Worm (Caenorhabditis elegans) whole organism, L4 larva: ENCODE results near the gene ttr-47.

Experiments
- D1046.2 ChIP-seq: fragments of 200-800 bp; sonication (Bioruptor generic); IDR thresholded peaks from 2 replicates; pipeline ENCODE4 v1.3.6; 2022; ENCODE audit warnings: missing genetic modification characterization, missing compliant biosample characterization
- F10B5.3 ChIP-seq: sonication (generic microtip); optimal IDR thresholded peaks from 2 replicates; lab custom pipeline; 2016; ENCODE audit warnings: mild to moderate bottlenecking, missing genetic modification characterization, missing compliant biosample characterization
- F49E8.2 ChIP-seq: sonication (generic microtip); optimal IDR thresholded peaks from 2 replicates; lab custom pipeline; 2016; ENCODE audit warnings: missing compliant biosample characterization, mild to moderate bottlenecking, missing genetic modification characterization, borderline replicate concordance
- R02D3.7 ChIP-seq: fragments of 150-350 bp; sonication (generic microtip); optimal IDR thresholded peaks from 3 replicates; lab custom pipeline; 2014; ENCODE audit warnings: missing biosample characterization, missing genetic modification characterization
- Y48G9A.11 ChIP-seq: fragments of 200-800 bp; sonication (Bioruptor generic); IDR thresholded peaks from 2 replicates; pipeline ENCODE4 v1.3.6; 2022; ENCODE audit warnings: missing genetic modification reagents, missing genetic modification characterization, missing compliant biosample characterization
- ZK337.2 ChIP-seq: fragments of 200-800 bp; sonication (Bioruptor generic); IDR thresholded peaks from 2 replicates; pipeline ENCODE4 v1.3.6; 2022; ENCODE audit warnings: missing genetic modification reagents, missing genetic modification characterization, missing compliant biosample characterization
- aha-1 ChIP-seq: fragments of 150-350 bp; peaks from one replicate; lab custom pipeline; 2014; ENCODE audit warnings: missing biosample characterization, missing genetic modification characterization
- aly-2 ChIP-seq: sonication (generic microtip); optimal IDR thresholded peaks from 2 replicates; lab custom pipeline; 2018; ENCODE audit warnings: missing biosample characterization, missing genetic modification characterization
- ama-1 ChIP-seq: fragments of 150-350 bp; optimal IDR thresholded peaks from 2 replicates; lab custom pipeline; 2014; ENCODE audit warnings: inconsistent platforms, mixed read lengths
- attf-4 ChIP-seq: sonication (generic microtip); optimal IDR thresholded peaks from 3 replicates; lab custom pipeline; 2017; ENCODE audit warnings: missing biosample characterization, missing genetic modification characterization
- ceh-20 ChIP-seq: fragments of 200-800 bp; sonication (Bioruptor generic); IDR thresholded peaks from 2 replicates; pipeline ENCODE4 v1.3.6; 2022; ENCODE audit warnings: missing genetic modification reagents, missing genetic modification characterization, missing compliant biosample characterization
- ceh-32 ChIP-seq: sonication (generic microtip); optimal IDR thresholded peaks from 2 replicates; lab custom pipeline; 2016; ENCODE audit warnings: mild to moderate bottlenecking, missing genetic modification characterization, missing compliant biosample characterization; ENCODE audit not compliant: poor library complexity
- daf-12 ChIP-seq: fragments of 150-350 bp; optimal IDR thresholded peaks from 2 replicates; lab custom pipeline; 2014; ENCODE audit warnings: missing biosample characterization, missing genetic modification reagents, missing genetic modification characterization
- daf-16 ChIP-seq, 3 experiments: sonication (generic microtip); optimal IDR thresholded peaks; 2 replicates each; lab custom pipeline; 2016 to 2017; ENCODE audit warnings: missing genetic modification characterization in 3 of 3, missing genetic modification reagents in 3 of 3, mild to moderate bottlenecking in 2 of 3, missing compliant biosample characterization in 2 of 3, missing biosample characterization in 1 of 3, moderate library complexity in 1 of 3
- dmd-6 ChIP-seq: fragments of 200-800 bp; sonication (Bioruptor generic); IDR thresholded peaks from 2 replicates; pipeline ENCODE4 v1.3.6; 2022; ENCODE audit warnings: missing genetic modification reagents, missing genetic modification characterization, missing compliant biosample characterization
- duxl-1 ChIP-seq: sonication (generic microtip); optimal IDR thresholded peaks from 2 replicates; lab custom pipeline; 2016; ENCODE audit warnings: mild to moderate bottlenecking, missing genetic modification characterization, moderate library complexity, missing compliant biosample characterization; ENCODE audit not compliant: poor library complexity
- dve-1 ChIP-seq: sonication (generic microtip); optimal IDR thresholded peaks from 2 replicates; lab custom pipeline; 2017; ENCODE audit warnings: antibody characterized with exemption, mild to moderate bottlenecking, missing genetic modification characterization, missing compliant biosample characterization; ENCODE audit not compliant: insufficient read depth
- egl-27 ChIP-seq: sonication (generic microtip); optimal IDR thresholded peaks from 3 replicates; lab custom pipeline; 2017; ENCODE audit warnings: missing biosample characterization, missing genetic modification reagents, missing genetic modification characterization
- fkh-10 ChIP-seq: fragments of 150-350 bp; optimal IDR thresholded peaks from 2 replicates; lab custom pipeline; 2014; ENCODE audit warnings: missing biosample characterization, missing genetic modification reagents, missing genetic modification characterization
- hlh-30 ChIP-seq: sonication (generic microtip); optimal IDR thresholded peaks from 2 replicates; lab custom pipeline; 2017; ENCODE audit warnings: antibody characterized with exemption, mild to moderate bottlenecking, missing genetic modification characterization, missing compliant biosample characterization; ENCODE audit not compliant: insufficient read depth
- jun-1 ChIP-seq: fragments of 150-350 bp; optimal IDR thresholded peaks from 2 replicates; lab custom pipeline; 2014; ENCODE audit warnings: missing biosample characterization, missing genetic modification reagents, missing genetic modification characterization
- lin-39 ChIP-seq: fragments of 150-350 bp; optimal IDR thresholded peaks from 2 replicates; lab custom pipeline; 2014; ENCODE audit warnings: missing biosample characterization, missing genetic modification reagents, missing genetic modification characterization
- mes-2 ChIP-seq: sonication (generic microtip); optimal IDR thresholded peaks from 2 replicates; lab custom pipeline; 2016; ENCODE audit warnings: missing genotype, mild to moderate bottlenecking, missing genetic modification characterization, missing compliant biosample characterization; ENCODE audit not compliant: poor library complexity, severe bottlenecking
- mxl-3 ChIP-seq: fragments of 200-800 bp; sonication (Bioruptor generic); optimal IDR thresholded peaks from 2 replicates; lab custom pipeline; 2018; ENCODE audit warnings: mild to moderate bottlenecking, missing genetic modification characterization, missing compliant biosample characterization
- nhr-28 ChIP-seq: fragments of 150-350 bp; optimal IDR thresholded peaks from 2 replicates; lab custom pipeline; 2014; ENCODE audit warnings: missing biosample characterization, missing genetic modification characterization
- nhr-41 ChIP-seq: fragments of 200-800 bp; sonication (Bioruptor generic); IDR thresholded peaks from 2 replicates; pipeline ENCODE4 v1.3.6; 2022; ENCODE audit warnings: missing genetic modification reagents, missing genetic modification characterization, missing compliant biosample characterization
- nhr-48 ChIP-seq: sonication (generic microtip); optimal IDR thresholded peaks from 2 replicates; lab custom pipeline; 2016; ENCODE audit warnings: mild to moderate bottlenecking, missing genetic modification characterization, missing compliant biosample characterization
- pha-4 ChIP-seq, 2 experiments: fragments of 150-350 bp in 1 of 2; fragments of 200-800 bp in 1 of 2; sonication (Bioruptor generic) in 1 of 2; IDR thresholded peaks in 1 of 2; optimal IDR thresholded peaks in 1 of 2; 2 replicates each; pipeline versions ENCODE4 v1.3.6 to Lab custom; 2014 to 2022; ENCODE audit warnings: missing genetic modification characterization in 2 of 2, missing genetic modification reagents in 2 of 2, missing biosample characterization in 1 of 2, missing compliant biosample characterization in 1 of 2
- set-16 ChIP-seq: fragments of 200-800 bp; sonication (Bioruptor generic); IDR thresholded peaks from 2 replicates; pipeline ENCODE4 v1.3.6; 2022; ENCODE audit warnings: missing genetic modification reagents, missing genetic modification characterization, missing compliant biosample characterization
- snpc-1.2 ChIP-seq: fragments of 200-800 bp; sonication (Bioruptor generic); IDR thresholded peaks from 2 replicates; pipeline ENCODE4 v1.3.6; 2022; ENCODE audit warnings: missing genetic modification reagents, missing genetic modification characterization, missing compliant biosample characterization
- spr-1 ChIP-seq: sonication (generic microtip); optimal IDR thresholded peaks from 2 replicates; lab custom pipeline; 2016; ENCODE audit warnings: mild to moderate bottlenecking, missing genetic modification characterization, missing compliant biosample characterization
- unc-130 ChIP-seq: sonication (generic microtip); optimal IDR thresholded peaks from 2 replicates; lab custom pipeline; 2016; ENCODE audit warnings: missing genetic modification reagents, missing genetic modification characterization, missing compliant biosample characterization
- zip-2 ChIP-seq: fragments of 150-350 bp; optimal IDR thresholded peaks from 2 replicates; lab custom pipeline; 2014; ENCODE audit warnings: missing biosample characterization, missing genetic modification characterization
- ztf-11 ChIP-seq: fragments of 150-350 bp; optimal IDR thresholded peaks from 2 replicates; lab custom pipeline; 2014; ENCODE audit warnings: missing biosample characterization, missing genetic modification characterization
- ztf-7 ChIP-seq: fragments of 150-350 bp; optimal IDR thresholded peaks from 2 replicates; lab custom pipeline; 2014; ENCODE audit warnings: missing biosample characterization, missing genetic modification characterization

ttr-47 gene

DNA sequence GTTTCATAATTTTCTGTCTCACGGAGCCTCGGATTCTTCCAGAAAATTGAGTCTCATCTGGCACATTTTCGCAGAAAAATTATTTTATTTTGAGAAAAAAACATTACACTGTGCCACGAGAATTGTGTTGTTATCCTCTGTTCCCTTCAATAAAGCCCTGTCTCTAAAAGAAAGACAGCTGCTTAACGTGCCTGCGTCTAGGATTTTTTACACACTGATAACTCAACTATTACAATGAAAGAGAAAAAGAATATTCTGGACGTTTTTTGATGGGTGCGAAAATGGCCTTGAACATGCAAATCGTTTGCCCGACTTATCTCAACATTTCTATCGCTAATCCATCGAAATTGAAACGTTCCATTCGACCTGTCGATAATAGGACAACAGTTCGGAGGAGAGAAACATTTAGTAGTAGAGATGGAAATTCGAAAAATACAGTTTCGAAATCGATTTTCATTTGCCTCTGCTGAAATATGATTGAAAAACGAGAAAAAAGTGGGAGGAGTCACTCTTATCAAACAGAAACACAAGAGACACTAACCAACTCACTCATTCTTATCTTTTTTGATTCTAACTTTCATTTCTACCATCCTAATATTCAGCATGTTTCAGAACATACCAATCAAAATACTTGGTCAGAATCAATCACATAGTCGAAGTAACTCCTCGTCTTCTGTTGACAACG is 14.0 kb downstream of the ttr-47 start (continued):
- TF ChIP-seq unc-130 (GFP tag; lab: Kevin White, UChicago) (no peak), nhr-48 (tag; lab: Kevin White, UChicago) (no peak), attf-4 (tag; lab: Kevin White, UChicago) (no peak), jun-1 (tag; lab: Kevin White, UChicago) (no peak), dmd-6 (GFP tag; lab: Robert Waterston, UW) (peak; percentile 8; the same call in 1 of the 2 replicates), ama-1 (lab: Kevin White, UChicago) (peak; percentile 8), F10B5.3 (tag; lab: Kevin White, UChicago) (no peak), egl-27 (tag; lab: Kevin White, UChicago) (no peak), ztf-7 (tag; lab: Kevin White, UChicago) (no peak), dve-1 (tag; lab: Kevin White, UChicago) (peak; percentile 26), mes-2 (tag; lab: Kevin White, UChicago) (no peak), nhr-41 (GFP tag; lab: Robert Waterston, UW) (no peak), hlh-30 (tag; lab: Kevin White, UChicago) (peak; percentile 22), ceh-20 (GFP tag; lab: Robert Waterston, UW) (no peak), set-16 (GFP tag; lab: Robert Waterston, UW) (no peak), nhr-28 (tag; lab: Kevin White, UChicago) (peak; percentile 10), mxl-3 (GFP tag; lab: Kevin White, UChicago) (peak; percentile 23), spr-1 (tag; lab: Kevin White, UChicago) (no peak), fkh-10 (GFP tag; lab: Kevin White, UChicago) (no peak), aly-2 (tag; lab: Kevin White, UChicago) (no peak), Y48G9A.11 (GFP tag; lab: Robert Waterston, UW) (0 out of 2 replicates have a peak, but pooled peaks have one; percentile 34), zip-2 (tag; lab: Kevin White, UChicago) (no peak), ceh-32 (tag; lab: Kevin White, UChicago) (no peak), daf-12 (no peak), ztf-11 (no peak), D1046.2 (GFP tag; lab: Robert Waterston, UW) (no peak), duxl-1 (no peak), lin-39 (tag; lab: Kevin White, UChicago) (no peak), daf-16 (GFP tag; optimal IDR thresholded peaks at IDR 0.05; lab: Kevin White, UChicago) (peak in 1 of 2 experiments; percentile 83), daf-16 (tag; optimal IDR thresholded peaks at IDR 0.05; lab: Kevin White, UChicago) (peak; percentile 24), R02D3.7 (no peak), ZK337.2 (no peak)

DNA sequence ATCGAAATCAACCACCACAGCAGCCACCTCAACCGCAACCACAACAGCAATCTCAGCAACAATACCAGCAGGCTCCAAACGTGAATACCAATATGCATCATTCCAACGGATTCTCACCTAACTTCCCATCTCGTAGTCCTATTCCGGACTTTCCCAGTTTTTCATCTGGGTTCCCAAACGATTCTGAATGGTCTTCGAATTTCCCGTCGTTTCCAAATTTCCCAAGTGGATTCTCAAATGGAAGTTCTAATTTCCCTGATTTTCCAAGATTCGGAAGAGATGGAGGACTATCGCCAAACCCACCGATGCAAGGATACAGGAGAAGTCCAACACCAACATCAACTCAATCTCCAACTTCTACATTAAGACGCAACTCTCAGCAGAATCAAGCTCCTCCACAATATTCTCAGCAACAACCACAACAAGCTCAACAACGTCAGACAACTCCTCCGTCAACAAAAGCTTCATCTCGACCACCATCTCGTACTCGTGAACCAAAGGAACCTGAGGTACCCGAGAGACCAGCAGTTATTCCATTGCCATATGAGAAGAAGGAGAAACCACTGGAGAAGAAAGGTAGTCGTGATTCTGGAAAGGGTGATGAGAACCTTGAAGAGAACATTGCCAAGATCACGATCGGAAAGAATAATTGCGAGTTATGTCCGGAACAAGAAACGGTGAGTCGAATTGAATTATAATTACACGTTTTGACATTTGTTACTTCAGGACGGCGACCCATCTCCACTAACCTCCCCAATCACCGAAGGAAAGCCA is 14.8 kb downstream of the ttr-47 start:
- 0 out of 2 replicates have a peak, but pooled peaks have one; percentile 16 for TF ChIP-seq snpc-1.2 (GFP tag; lab: Robert Waterston, UW)
- TF ChIP-seq aha-1, result peak; percentile 24
- TF ChIP-seq F49E8.2 (tag; lab: Kevin White, UChicago), result no peak
- 0 out of 2 replicates have a peak, but pooled peaks have one; percentile 25 for TF ChIP-seq pha-4 (GFP tag; IDR thresholded peaks at IDR 0.05; lab: Robert Waterston, UW)
- no peak for TF ChIP-seq pha-4 (tag; optimal IDR thresholded peaks at IDR 0.05; lab: Kevin White, UChicago)
